Fruit fly (Drosophila melanogaster): ENCODE data around the gene CG34277.

CG34277 gene

dm6 chr3R:5363412-5363811 is 5.9 kb upstream of the CG34277 start (continued):
- TF ChIP-seq CG11294 (GFP tag; IDR thresholded peaks at IDR 0.05) (no peak), CG8632 (GFP tag; optimal IDR thresholded peaks at IDR 0.05) (no peak), CG32006 (GFP tag; optimal IDR thresholded peaks at IDR 0.05) (no peak), net (GFP tag; optimal IDR thresholded peaks at IDR 0.05) (peak; percentile 18), spab (GFP tag; optimal IDR thresholded peaks at IDR 0.05) (no peak), esn (GFP tag; optimal IDR thresholded peaks at IDR 0.05) (no peak), vri (GFP tag; optimal IDR thresholded peaks at IDR 0.05) (no peak), lz (GFP tag; optimal IDR thresholded peaks at IDR 0.05) (no peak), CG8119 (GFP tag; IDR thresholded peaks at IDR 0.05) (no peak), CG7368 (GFP tag; optimal IDR thresholded peaks at IDR 0.05) (no peak), CG8319 (GFP tag; optimal IDR thresholded peaks at IDR 0.05) (no peak), Met (GFP tag; optimal IDR thresholded peaks at IDR 0.05) (no peak), Eip78C (GFP tag) (peak; percentile 25), CG6276 (GFP tag; optimal IDR thresholded peaks at IDR 0.05) (no peak), CG6792 (GFP tag; optimal IDR thresholded peaks at IDR 0.05) (no peak), Eip75B (GFP tag; optimal IDR thresholded peaks at IDR 0.05) (peak; percentile 68), fd85E (GFP tag; optimal IDR thresholded peaks at IDR 0.05) (no peak), OdsH (GFP tag; optimal IDR thresholded peaks at IDR 0.05) (no peak), fkh (GFP tag; optimal IDR thresholded peaks at IDR 0.05) (no peak), CG15336 (GFP tag; IDR thresholded peaks at IDR 0.05) (no peak), Gug (GFP tag; IDR thresholded peaks at IDR 0.05) (no peak), CG16779 (tag; optimal IDR thresholded peaks at IDR 0.05) (no peak), Smox (GFP tag; optimal IDR thresholded peaks at IDR 0.05) (no peak), CG6854 (GFP tag; optimal IDR thresholded peaks at IDR 0.05) (peak; percentile 90), fd59A (GFP tag; optimal IDR thresholded peaks at IDR 0.05) (no peak), topi (GFP tag; optimal IDR thresholded peaks at IDR 0.05) (no peak), CG11902 (GFP tag; optimal IDR thresholded peaks at IDR 0.05) (no peak), salr (GFP tag; optimal IDR thresholded peaks at IDR 0.05) (no peak), Sox15 (GFP tag; optimal IDR thresholded peaks at IDR 0.05) (no peak), CG1621 (tag; optimal IDR thresholded peaks at IDR 0.05) (peak; percentile 74), CG10631 (GFP tag; optimal IDR thresholded peaks at IDR 0.05) (no peak), svp (GFP tag) (peak; percentile 78), dac (GFP tag; optimal IDR thresholded peaks at IDR 0.05) (no peak), Hr38 (GFP tag; optimal IDR thresholded peaks at IDR 0.05) (no peak), CG6163 (GFP tag; IDR thresholded peaks at IDR 0.05) (0 out of 3 replicates have a peak, but pooled peaks have one; percentile 17), Hr39 (GFP tag; optimal IDR thresholded peaks at IDR 0.05) (peak; percentile 35)

- no peak for TF ChIP-seq CG15336 (GFP tag; IDR thresholded peaks at IDR 0.05)
- TF ChIP-seq CG10669 (GFP tag; optimal IDR thresholded peaks at IDR 0.05): no peak
- peak; percentile 55 for TF ChIP-seq vri (GFP tag; optimal IDR thresholded peaks at IDR 0.05)
- TF ChIP-seq CG31627 (GFP tag; optimal IDR thresholded peaks at IDR 0.05): no peak
- TF ChIP-seq esn (GFP tag; optimal IDR thresholded peaks at IDR 0.05): peak; percentile 3
- peak; percentile 21 for TF ChIP-seq Eip93F (GFP tag; optimal IDR thresholded peaks at IDR 0.05)
- peak; percentile 55 for TF ChIP-seq Eip78C (GFP tag)
- peak; percentile 33 for TF ChIP-seq fkh (GFP tag; optimal IDR thresholded peaks at IDR 0.05)
- peak; percentile 58 for TF ChIP-seq svp (GFP tag)
Measured at dm6 chr3R:5364539-5365273, 4.6 kb upstream of the CG34277 start.

Measured in whole organism, prepupa.